Worm (Caenorhabditis elegans) whole organism, L3 larva: ENCODE results near the gene mxl-2.

Experiments
- elt-2 ChIP-seq: sonication (generic microtip); optimal IDR thresholded peaks from 2 replicates; lab custom pipeline; 2016; ENCODE audit warnings: missing genetic modification reagents, mild to moderate bottlenecking, missing genetic modification characterization, missing compliant biosample characterization
- lin-39 ChIP-seq: fragments of 150-350 bp; optimal IDR thresholded peaks from 2 replicates; lab custom pipeline; 2018; ENCODE audit warnings: missing biosample characterization, missing genetic modification reagents, missing genetic modification characterization
- mdl-1 ChIP-seq: fragments of 150-350 bp; optimal IDR thresholded peaks from 2 replicates; lab custom pipeline; 2014; ENCODE audit warnings: missing biosample characterization, missing genetic modification characterization
- snpc-4 ChIP-seq: fragments of 150-350 bp; optimal IDR thresholded peaks from 2 replicates; lab custom pipeline; 2014; ENCODE audit warnings: missing biosample characterization, missing genetic modification characterization

- TF ChIP-seq snpc-4 (no peak), mdl-1 (tag; lab: Kevin White, UChicago) (no peak), elt-2 (tag; lab: Kevin White, UChicago) (no peak), lin-39 (tag; lab: Kevin White, UChicago) (no peak)
These were observed 5.9 kb downstream of the mxl-2 start, which contains the start of gene F40G9.15 for ce11 chrIII:182080-182479.
